Worm (Caenorhabditis elegans) whole organism, late embryonic: ENCODE measurements around the gene C18H9.1.

Experiments
- T23F11.4 ChIP-seq: fragments of 200-800 bp; sonication (Bioruptor generic); optimal IDR thresholded peaks from 2 replicates; lab custom pipeline; 2018; ENCODE audit warnings: mild to moderate bottlenecking, missing genetic modification characterization, missing compliant biosample characterization
- ahr-1 ChIP-seq: sonication (generic microtip); optimal IDR thresholded peaks from 2 replicates; lab custom pipeline; 2016; ENCODE audit warnings: missing genetic modification characterization, missing compliant biosample characterization
- ama-1 ChIP-seq: fragments of 150-350 bp; optimal IDR thresholded peaks from 2 replicates; lab custom pipeline; 2014
- dmd-4 ChIP-seq: sonication (generic microtip); optimal IDR thresholded peaks from 2 replicates; lab custom pipeline; 2016; ENCODE audit warnings: borderline replicate concordance, missing genetic modification characterization, missing compliant biosample characterization
- ets-4 ChIP-seq: sonication (generic microtip); optimal IDR thresholded peaks from 2 replicates; lab custom pipeline; 2016; ENCODE audit warnings: missing genetic modification characterization, missing compliant biosample characterization
- hlh-13 ChIP-seq: fragments of 200-800 bp; sonication (Bioruptor generic); optimal IDR thresholded peaks from 2 replicates; lab custom pipeline; 2018; ENCODE audit warnings: mild to moderate bottlenecking, missing genetic modification characterization, missing compliant biosample characterization
- hlh-15 ChIP-seq: sonication (generic microtip); optimal IDR thresholded peaks from 2 replicates; lab custom pipeline; 2016; ENCODE audit warnings: missing genetic modification characterization, missing compliant biosample characterization
- nfya-1 ChIP-seq: sonication (generic microtip); optimal IDR thresholded peaks from 2 replicates; lab custom pipeline; 2017; ENCODE audit warnings: missing genetic modification characterization, mild to moderate bottlenecking, missing compliant biosample characterization, antibody characterized with exemption, moderate library complexity
- nhr-11 ChIP-seq: fragments of 150-350 bp; optimal IDR thresholded peaks from 2 replicates; lab custom pipeline; 2014; ENCODE audit warnings: missing biosample characterization, missing genetic modification characterization
- pat-9 ChIP-seq: fragments of 200-800 bp; sonication (Bioruptor generic); optimal IDR thresholded peaks from 2 replicates; lab custom pipeline; 2018; ENCODE audit warnings: mild to moderate bottlenecking, missing genetic modification characterization, moderate library complexity, missing compliant biosample characterization
- syd-9 ChIP-seq: sonication (generic microtip); optimal IDR thresholded peaks from 2 replicates; lab custom pipeline; 2016; ENCODE audit warnings: mild to moderate bottlenecking, missing genetic modification characterization, moderate library complexity, missing compliant biosample characterization
- tbx-7 ChIP-seq: sonication (generic microtip); optimal IDR thresholded peaks from 2 replicates; lab custom pipeline; 2016; ENCODE audit warnings: missing genotype, missing genetic modification characterization, missing compliant biosample characterization
- unc-86 ChIP-seq: sonication (generic microtip); optimal IDR thresholded peaks from 2 replicates; lab custom pipeline; 2016; ENCODE audit warnings: missing genetic modification characterization, missing compliant biosample characterization

ce11 chrII:6708980-6709379 lies 10.1 kb downstream of the C18H9.1 start:
- TF ChIP-seq nfya-1 (tag; lab: Kevin White, UChicago) (peak; percentile 36), syd-9 (no peak), T23F11.4 (no peak), hlh-13 (GFP tag; lab: Kevin White, UChicago) (no peak), tbx-7 (tag; lab: Kevin White, UChicago) (no peak), ama-1 (lab: Kevin White, UChicago) (no peak), dmd-4 (no peak), hlh-15 (tag; lab: Kevin White, UChicago) (no peak), ahr-1 (tag; lab: Kevin White, UChicago) (no peak), ets-4 (tag; lab: Kevin White, UChicago) (no peak), nhr-11 (tag; lab: Kevin White, UChicago) (no peak), pat-9 (tag; lab: Kevin White, UChicago) (no peak), unc-86 (tag; lab: Kevin White, UChicago) (no peak)
